Worm (Caenorhabditis elegans) whole organism, L3 larva: ENCODE results near the gene C09B9.7.
A peak's percentile ranks its signal among the peaks of the same experiment; 100 is the strongest.

Experiments
- aly-2 ChIP-seq: fragments of 150-350 bp; optimal IDR thresholded peaks from 2 replicates; lab custom pipeline; 2014; ENCODE audit warnings: missing biosample characterization, missing genetic modification characterization
- ama-1 ChIP-seq: fragments of 150-350 bp; optimal IDR thresholded peaks from 2 replicates; lab custom pipeline; 2018
- ceh-16 ChIP-seq: sonication (generic microtip); optimal IDR thresholded peaks from 2 replicates; lab custom pipeline; 2017; ENCODE audit warnings: missing biosample characterization, missing genetic modification characterization
- ceh-28 ChIP-seq: fragments of 150-350 bp; optimal IDR thresholded peaks from 2 replicates; lab custom pipeline; 2014; ENCODE audit warnings: missing biosample characterization, missing genetic modification reagents, missing genetic modification characterization
- ceh-9 ChIP-seq: sonication (generic microtip); optimal IDR thresholded peaks from 2 replicates; lab custom pipeline; 2018; ENCODE audit warnings: missing biosample characterization, missing genetic modification characterization
- daf-12 ChIP-seq: fragments of 150-350 bp; optimal IDR thresholded peaks from 2 replicates; lab custom pipeline; 2014; ENCODE audit warnings: missing biosample characterization, missing genetic modification reagents, missing genetic modification characterization
- egl-27 ChIP-seq: sonication (generic microtip); optimal IDR thresholded peaks from 4 replicates; lab custom pipeline; 2017; ENCODE audit warnings: missing biosample characterization, missing genetic modification reagents, missing genetic modification characterization
- elt-1 ChIP-seq: fragments of 150-350 bp; optimal IDR thresholded peaks from 2 replicates; lab custom pipeline; 2014; ENCODE audit warnings: missing biosample characterization, missing genetic modification characterization
- elt-2 ChIP-seq: sonication (generic microtip); optimal IDR thresholded peaks from 2 replicates; lab custom pipeline; 2016; ENCODE audit warnings: missing genetic modification reagents, mild to moderate bottlenecking, missing genetic modification characterization, missing compliant biosample characterization
- elt-3 ChIP-seq, 3 experiments: fragments of 150-350 bp in 1 of 3; sonication (generic microtip) in 2 of 3; optimal IDR thresholded peaks; 2 replicates in 2 of 3; 4 replicates in 1 of 3; lab custom pipeline; 2014 to 2017; ENCODE audit warnings: missing biosample characterization in 3 of 3, missing genetic modification characterization in 3 of 3
- eor-1 ChIP-seq, 2 experiments: fragments of 150-350 bp; optimal IDR thresholded peaks; 2 replicates each; lab custom pipeline; 2014 to 2018; ENCODE audit warnings: missing biosample characterization in 2 of 2, missing genetic modification characterization in 2 of 2
- fkh-10 ChIP-seq: sonication (generic microtip); optimal IDR thresholded peaks from 2 replicates; lab custom pipeline; 2017; ENCODE audit warnings: missing biosample characterization, missing genetic modification reagents, missing genetic modification characterization
- hmg-11 ChIP-seq: sonication (generic microtip); optimal IDR thresholded peaks from 2 replicates; lab custom pipeline; 2016; ENCODE audit warnings: missing genetic modification characterization, missing compliant biosample characterization
- jun-1 ChIP-seq: fragments of 150-350 bp; optimal IDR thresholded peaks from 2 replicates; lab custom pipeline; 2014; ENCODE audit warnings: missing biosample characterization, missing genetic modification reagents, missing genetic modification characterization
- lin-15B ChIP-seq: fragments of 150-350 bp; optimal IDR thresholded peaks from 2 replicates; lab custom pipeline; 2014; ENCODE audit warnings: missing biosample characterization, missing genetic modification characterization
- lin-39 ChIP-seq: fragments of 150-350 bp; optimal IDR thresholded peaks from 2 replicates; lab custom pipeline; 2018; ENCODE audit warnings: missing biosample characterization, missing genetic modification reagents, missing genetic modification characterization
- mdl-1 ChIP-seq: fragments of 150-350 bp; optimal IDR thresholded peaks from 2 replicates; lab custom pipeline; 2014; ENCODE audit warnings: missing biosample characterization, missing genetic modification characterization
- mml-1 ChIP-seq: fragments of 150-350 bp; sonication (generic microtip); optimal IDR thresholded peaks from 3 replicates; lab custom pipeline; 2014; ENCODE audit warnings: missing biosample characterization, missing genetic modification characterization
- nhr-23 ChIP-seq: fragments of 150-350 bp; optimal IDR thresholded peaks from 2 replicates; lab custom pipeline; 2014; ENCODE audit warnings: missing biosample characterization, missing genetic modification reagents, missing genetic modification characterization
- nhr-25 ChIP-seq: sonication (generic microtip); optimal IDR thresholded peaks from 2 replicates; lab custom pipeline; 2017; ENCODE audit warnings: missing biosample characterization, missing genetic modification characterization
- nhr-28 ChIP-seq: fragments of 150-350 bp; optimal IDR thresholded peaks from 2 replicates; lab custom pipeline; 2014; ENCODE audit warnings: missing biosample characterization, missing genetic modification characterization
- nhr-67 ChIP-seq: fragments of 150-350 bp; optimal IDR thresholded peaks from 2 replicates; lab custom pipeline; 2014; ENCODE audit warnings: missing biosample characterization, missing genetic modification characterization
- nhr-76 ChIP-seq: fragments of 150-350 bp; sonication (generic microtip); optimal IDR thresholded peaks from 5 replicates; lab custom pipeline; 2014; ENCODE audit warnings: missing biosample characterization, missing genetic modification characterization
- nhr-77 ChIP-seq: fragments of 150-350 bp; optimal IDR thresholded peaks from 2 replicates; lab custom pipeline; 2014; ENCODE audit warnings: missing biosample characterization, missing genetic modification characterization
- pqm-1 ChIP-seq: fragments of 150-350 bp; optimal IDR thresholded peaks from 2 replicates; lab custom pipeline; 2017; ENCODE audit warnings: missing biosample characterization, missing genetic modification characterization, inconsistent platforms
- skn-1 ChIP-seq: fragments of 150-350 bp; optimal IDR thresholded peaks from 2 replicates; lab custom pipeline; 2014; ENCODE audit warnings: missing biosample characterization, missing genetic modification characterization
- snpc-4 ChIP-seq: fragments of 150-350 bp; optimal IDR thresholded peaks from 2 replicates; lab custom pipeline; 2014; ENCODE audit warnings: missing biosample characterization, missing genetic modification characterization
- tbx-2 ChIP-seq: sonication (generic microtip); optimal IDR thresholded peaks from 2 replicates; lab custom pipeline; 2016; ENCODE audit warnings: mild to moderate bottlenecking, missing genetic modification characterization, missing compliant biosample characterization
- unc-39 ChIP-seq: sonication (generic microtip); optimal IDR thresholded peaks from 4 replicates; lab custom pipeline; 2017; ENCODE audit warnings: missing biosample characterization, missing genetic modification characterization
- unc-62 ChIP-seq: fragments of 150-350 bp; sonication (generic microtip); optimal IDR thresholded peaks from 4 replicates; lab custom pipeline; 2014; ENCODE audit warnings: missing biosample characterization, missing genetic modification reagents, missing genetic modification characterization
- zag-1 ChIP-seq: fragments of 150-350 bp; optimal IDR thresholded peaks from 2 replicates; lab custom pipeline; 2014; ENCODE audit warnings: missing biosample characterization, missing genetic modification characterization
- ztf-11 ChIP-seq: fragments of 150-350 bp; optimal IDR thresholded peaks from 2 replicates; lab custom pipeline; 2014; ENCODE audit warnings: missing biosample characterization, missing genetic modification characterization

The C09B9.7 gene

DNA sequence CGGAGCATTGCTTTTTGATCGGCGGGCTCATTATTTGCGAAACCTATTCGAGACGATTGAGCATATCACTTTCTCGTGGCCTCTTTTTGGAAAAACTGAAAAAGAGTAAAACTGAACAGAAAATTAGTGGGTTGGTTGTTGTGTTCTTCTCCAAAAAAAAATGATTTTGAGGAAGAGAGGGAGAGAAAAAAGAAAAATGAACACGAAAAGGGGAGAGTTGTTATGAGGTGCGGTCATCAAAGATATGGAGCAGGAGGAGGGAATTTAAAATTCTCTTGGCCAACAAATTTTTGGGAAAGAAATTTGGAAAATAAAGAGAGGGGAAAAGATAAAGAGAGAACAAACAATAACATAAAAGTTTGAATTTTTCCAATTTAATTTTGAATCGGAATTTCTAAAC, 15.5 kb downstream of the C09B9.7 start, which contains the start of gene hot-9:
Gene hot-9 (minus strand): TSS at position 101 of the 400 bp plus-strand sequence.
- TF ChIP-seq egl-27 (tag; lab: Kevin White, UChicago) (no peak), elt-1 (tag; lab: Kevin White, UChicago) (no peak), lin-15B (tag; lab: Kevin White, UChicago) (no peak), zag-1 (tag; lab: Kevin White, UChicago) (no peak), hmg-11 (tag; lab: Kevin White, UChicago) (no peak), aly-2 (no peak), mml-1 (tag; lab: Kevin White, UChicago) (no peak), daf-12 (tag; lab: Kevin White, UChicago) (no peak), skn-1 (tag; lab: Kevin White, UChicago) (no peak), fkh-10 (GFP tag; lab: Kevin White, UChicago) (no peak), nhr-77 (tag; lab: Kevin White, UChicago) (no peak), nhr-76 (tag; lab: Kevin White, UChicago) (no peak), jun-1 (tag; lab: Kevin White, UChicago) (no peak), ztf-11 (tag; lab: Kevin White, UChicago) (no peak), ceh-28 (tag; lab: Kevin White, UChicago) (no peak)

DNA sequence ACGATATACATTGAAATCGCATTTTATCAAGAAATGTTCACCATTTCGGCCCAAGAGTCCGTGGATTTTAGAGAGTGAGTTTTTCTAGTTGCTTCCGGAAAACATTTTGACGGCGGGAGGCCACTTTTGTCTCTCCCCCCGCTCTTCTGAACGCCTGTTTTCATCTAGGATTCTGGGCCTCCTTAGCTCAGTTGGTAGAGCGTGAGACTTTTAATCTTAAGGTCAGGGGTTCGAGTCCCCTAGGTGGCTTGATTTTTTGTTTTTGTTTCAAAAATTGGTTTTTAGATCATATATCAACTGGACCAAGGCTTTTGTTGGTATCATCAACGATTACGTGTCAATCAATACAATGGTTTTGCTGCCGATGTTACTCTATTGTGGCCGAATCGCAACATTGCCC, 22.1 kb downstream of the C09B9.7 start:
- TF ChIP-seq elt-2 (no peak), snpc-4 (peak; percentile 35), ceh-16 (tag; lab: Kevin White, UChicago) (no peak), fkh-10 (GFP tag; lab: Kevin White, UChicago) (no peak)
- TF ChIP-seq, all 47 proteins: peak for 1

DNA sequence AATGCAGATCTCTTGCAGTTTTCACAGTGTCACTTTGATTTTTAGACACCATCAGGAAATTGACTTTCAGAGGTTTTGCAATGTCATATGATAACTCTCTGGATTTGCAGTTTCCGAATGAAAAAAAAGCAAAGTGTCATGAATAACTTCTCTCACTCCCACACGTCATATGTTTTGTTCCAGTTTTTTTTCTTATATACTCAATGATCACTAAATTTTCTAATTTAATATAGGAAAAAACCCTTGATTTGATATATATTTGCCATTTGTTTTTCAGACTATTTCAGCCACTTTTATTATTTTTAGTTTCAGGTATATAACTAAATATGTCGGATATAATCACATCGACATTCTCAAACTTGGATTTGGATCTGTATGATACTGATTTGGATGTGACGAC, 23.4 kb downstream of the C09B9.7 start, which contains the start of gene C09B9.1:
Gene C09B9.1 (plus strand): TSS at position 301 of the 400 bp plus-strand sequence.
- TF ChIP-seq mdl-1 (tag; lab: Kevin White, UChicago) (no peak), elt-3 (tag; optimal IDR thresholded peaks at IDR 0.05; lab: Kevin White, UChicago) (no peak), mml-1 (tag; lab: Kevin White, UChicago) (no peak), ceh-9 (tag; lab: Kevin White, UChicago) (no peak), nhr-67 (no peak), nhr-28 (tag; lab: Kevin White, UChicago) (no peak), unc-39 (tag; lab: Kevin White, UChicago) (no peak), nhr-25 (tag; lab: Kevin White, UChicago) (no peak), nhr-23 (tag; lab: Kevin White, UChicago) (no peak), lin-39 (tag; lab: Kevin White, UChicago) (no peak), ztf-11 (tag; lab: Kevin White, UChicago) (no peak), jun-1 (tag; lab: Kevin White, UChicago) (no peak), tbx-2 (tag; lab: Kevin White, UChicago) (no peak), unc-62 (GFP tag; lab: Kevin White, UChicago) (no peak), eor-1 (tag; optimal IDR thresholded peaks at IDR 0.05; lab: Kevin White, UChicago) (no peak), pqm-1 (tag; lab: Kevin White, UChicago) (no peak), elt-2 (no peak), hmg-11 (tag; lab: Kevin White, UChicago) (no peak), ceh-16 (tag; lab: Kevin White, UChicago) (no peak), fkh-10 (GFP tag; lab: Kevin White, UChicago) (no peak)
- TF ChIP-seq, all 47 proteins: peak for 0

DNA sequence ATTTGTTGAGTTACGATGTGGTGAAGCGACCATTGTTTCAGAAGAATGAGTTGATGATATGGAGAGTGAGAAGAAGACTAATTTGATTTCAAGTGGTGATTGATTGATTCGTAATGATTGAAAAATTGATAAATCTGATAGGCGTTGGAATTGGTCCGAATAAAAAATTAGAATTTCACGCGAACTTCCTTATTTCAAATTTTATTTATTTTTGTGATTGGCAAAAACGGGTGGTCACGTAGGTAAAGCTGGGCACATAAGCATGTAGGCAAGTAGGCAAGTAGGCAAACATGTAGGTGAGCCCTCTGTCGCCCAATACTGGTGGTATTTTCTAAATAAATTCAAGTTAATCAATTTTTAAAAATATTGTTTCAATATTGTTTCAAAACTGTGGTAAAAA, 27.6 kb downstream of the C09B9.7 start, which contains the start of gene C09B9.4:
Gene C09B9.4 (minus strand): TSS at position 101 of the 400 bp plus-strand sequence.
- TF ChIP-seq pqm-1 (tag; lab: Kevin White, UChicago), result no peak
- TF ChIP-seq, all 47 proteins: peak for 0

DNA sequence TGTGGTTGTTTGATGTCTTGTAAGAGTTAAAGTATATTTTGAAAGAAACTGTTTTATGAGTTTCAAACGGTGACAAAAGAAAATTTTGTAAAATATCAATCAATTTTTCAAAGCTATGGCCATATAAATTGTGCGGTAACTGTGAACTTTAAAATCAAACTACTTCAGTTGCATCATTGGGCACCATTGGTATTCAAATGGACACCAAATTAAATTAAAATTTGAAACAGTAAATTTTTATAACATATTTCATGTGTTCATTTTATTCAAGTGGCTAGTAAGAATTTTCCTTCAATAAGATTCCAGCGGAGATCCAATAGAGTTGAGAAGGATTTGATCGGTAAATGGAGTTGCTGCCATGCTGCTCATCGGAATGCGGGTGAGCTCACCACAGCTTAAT, 29.5 kb downstream of the C09B9.7 start:
- no peak for TF ChIP-seq egl-27 (tag; lab: Kevin White, UChicago)
- TF ChIP-seq nhr-76 (tag; lab: Kevin White, UChicago), result no peak
- TF ChIP-seq aly-2, result no peak
- TF ChIP-seq ama-1 (lab: Kevin White, UChicago), result no peak

DNA sequence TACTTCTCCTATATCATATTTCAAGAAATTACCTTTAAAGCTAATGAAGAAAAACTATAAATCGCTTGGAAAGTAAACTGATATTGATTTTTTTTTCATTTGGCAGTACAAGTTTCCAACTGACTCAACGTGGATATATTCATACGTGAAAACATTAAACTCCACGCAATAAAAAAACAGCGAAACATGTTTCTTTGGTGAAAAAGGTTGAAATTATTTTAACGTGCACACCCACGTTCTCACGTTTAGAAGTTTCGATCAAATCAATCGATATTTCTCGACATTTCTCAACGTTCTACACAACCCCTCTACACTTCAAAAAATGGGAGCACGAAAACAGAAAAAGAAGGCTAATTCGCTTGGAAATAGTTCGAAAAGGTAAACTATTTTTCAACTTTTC, 31.9 kb downstream of the C09B9.7 start, which contains the start of the genes best-6 and C09B9.2:
Gene best-6 (minus strand): TSS at position 101 of the 400 bp plus-strand sequence.
Gene C09B9.2 (plus strand): TSS at position 314 of the 400 bp plus-strand sequence.
- TF ChIP-seq ama-1 (lab: Kevin White, UChicago), result no peak
